Fruit fly (Drosophila melanogaster) whole organism, embryonic: ENCODE data around the gene CG33258.

ENCODE experiments used
- Bdp1 ChIP-seq: fragments of 200-800 bp; sonication (Bioruptor generic); optimal IDR thresholded peaks from 3 replicates; lab custom pipeline; 2016; ENCODE audit warnings: missing biosample characterization, missing genetic modification characterization
- Bteb2 ChIP-seq: fragments of 200-800 bp; sonication (Bioruptor generic); optimal IDR thresholded peaks from 2 replicates; lab custom pipeline; 2016; ENCODE audit warnings: missing biosample characterization, missing genetic modification characterization
- CG1024 ChIP-seq: fragments of 200-800 bp; sonication (Bioruptor generic); IDR thresholded peaks from 2 replicates; pipeline ENCODE4 v1.3.6; 2022; ENCODE audit warnings: missing biosample characterization, missing genetic modification characterization
- CG11398 ChIP-seq: fragments of 200-800 bp; sonication (Bioruptor generic); optimal IDR thresholded peaks from 2 replicates; lab custom pipeline; 2016; ENCODE audit warnings: missing biosample characterization, missing genetic modification characterization
- CG14860 ChIP-seq: fragments of 200-800 bp; sonication (Bioruptor generic); IDR thresholded peaks from 3 replicates; pipeline ENCODE4 v1.3.6; 2022; ENCODE audit warnings: missing biosample characterization, missing genetic modification characterization; ENCODE audit not compliant: partially characterized antibody
- CG16863 ChIP-seq: fragments of 200-800 bp; sonication (Bioruptor generic); optimal IDR thresholded peaks from 3 replicates; lab custom pipeline; 2016; ENCODE audit warnings: missing biosample characterization, missing genetic modification characterization
- CG17612 ChIP-seq: fragments of 200-800 bp; sonication (Bioruptor generic); IDR thresholded peaks from 2 replicates; pipeline ENCODE4 v1.3.6; 2022; ENCODE audit warnings: missing biosample characterization, missing genetic modification characterization
- CG31224 ChIP-seq: fragments of 200-800 bp; sonication (Bioruptor generic); IDR thresholded peaks from 2 replicates; pipeline ENCODE4 v1.3.6; 2022; ENCODE audit warnings: missing biosample characterization, missing genetic modification characterization
- CG31388 ChIP-seq: fragments of 200-800 bp; sonication (Bioruptor generic); optimal IDR thresholded peaks from 2 replicates; lab custom pipeline; 2016; ENCODE audit warnings: missing biosample characterization, missing genetic modification characterization
- CG34376 ChIP-seq: fragments of 200-800 bp; sonication (Bioruptor generic); optimal IDR thresholded peaks from 2 replicates; lab custom pipeline; 2018; ENCODE audit warnings: missing biosample characterization, mild to moderate bottlenecking, missing genetic modification characterization
- CG3838 ChIP-seq: fragments of 200-800 bp; sonication (Bioruptor generic); optimal IDR thresholded peaks from 3 replicates; lab custom pipeline; 2016; ENCODE audit warnings: missing biosample characterization, missing genetic modification characterization
- CG6654 ChIP-seq: fragments of 200-800 bp; sonication (Bioruptor generic); optimal IDR thresholded peaks from 2 replicates; lab custom pipeline; 2017; ENCODE audit warnings: missing biosample characterization, mild to moderate bottlenecking, missing genetic modification characterization
- CG6854 ChIP-seq: fragments of 200-800 bp; sonication (Bioruptor generic); optimal IDR thresholded peaks from 3 replicates; lab custom pipeline; 2017; ENCODE audit warnings: missing biosample characterization, mild to moderate bottlenecking, missing genetic modification characterization
- CG7786 ChIP-seq: fragments of 200-800 bp; sonication (Bioruptor generic); optimal IDR thresholded peaks from 2 replicates; lab custom pipeline; 2016; ENCODE audit warnings: missing biosample characterization, missing genetic modification characterization
- CG8388 ChIP-seq: fragments of 200-800 bp; sonication (Bioruptor generic); optimal IDR thresholded peaks from 2 replicates; lab custom pipeline; 2019; ENCODE audit warnings: missing biosample characterization, mild to moderate bottlenecking, missing genetic modification characterization, moderate library complexity
- CG8765 ChIP-seq: fragments of 200-800 bp; sonication (Bioruptor generic); IDR thresholded peaks from 2 replicates; pipeline ENCODE4 v1.3.6; 2022; ENCODE audit warnings: missing biosample characterization, missing genetic modification characterization
- CG9727 ChIP-seq: fragments of 200-800 bp; sonication (Bioruptor generic); optimal IDR thresholded peaks from 3 replicates; lab custom pipeline; 2017; ENCODE audit warnings: missing biosample characterization, mild to moderate bottlenecking, missing genetic modification characterization
- D19B ChIP-seq: fragments of 200-800 bp; sonication (Bioruptor generic); optimal IDR thresholded peaks from 2 replicates; lab custom pipeline; 2017; ENCODE audit warnings: missing biosample characterization, mild to moderate bottlenecking, missing genetic modification characterization
- Dfd ChIP-seq, 2 experiments: fragments of >200 bp; optimal IDR thresholded peaks; 2 replicates each; lab custom pipeline; 2017; ENCODE audit warnings: missing biosample characterization in 2 of 2, missing genetic modification characterization in 2 of 2
- Doc2 ChIP-seq: fragments of 200-800 bp; sonication (Bioruptor generic); IDR thresholded peaks from 2 replicates; pipeline ENCODE4 v1.3.6; 2022; ENCODE audit warnings: missing biosample characterization, missing genetic modification characterization
- Doc3 ChIP-seq: fragments of 200-800 bp; sonication (Bioruptor generic); IDR thresholded peaks from 3 replicates; pipeline ENCODE4 v1.3.6; 2022; ENCODE audit warnings: missing biosample characterization, missing genetic modification characterization; ENCODE audit not compliant: partially characterized antibody
- Elba2 ChIP-seq: fragments of 200-800 bp; sonication (Bioruptor generic); optimal IDR thresholded peaks from 3 replicates; lab custom pipeline; 2016; ENCODE audit warnings: missing biosample characterization, missing genetic modification characterization
- Ets65A ChIP-seq: fragments of 200-800 bp; sonication (Bioruptor generic); peaks from one replicate; lab custom pipeline; 2016; ENCODE audit warnings: missing biosample characterization, missing genetic modification characterization
- GATAe ChIP-seq: fragments of 200-800 bp; sonication (Bioruptor generic); conservative IDR thresholded peaks from 2 replicates; pipeline ENCODE4 v1.3.6; 2022; ENCODE audit warnings: missing biosample characterization, missing genetic modification characterization
- Gug ChIP-seq: fragments of 200-800 bp; sonication (Bioruptor generic); IDR thresholded peaks from 4 replicates; pipeline ENCODE4 v1.3.6; 2022; ENCODE audit warnings: missing biosample characterization, missing genetic modification characterization
- Hr78 ChIP-seq, 2 experiments: fragments of 200-800 bp in 1 of 2; fragments of >200 bp in 1 of 2; sonication (Bioruptor generic) in 1 of 2; optimal IDR thresholded peaks; 2 replicates each; lab custom pipeline; 2017 to 2019; ENCODE audit warnings: missing biosample characterization in 2 of 2, missing genetic modification characterization in 2 of 2, mild to moderate bottlenecking in 1 of 2, moderate library complexity in 1 of 2
- Lhr ChIP-seq: fragments of 200-800 bp; sonication (Bioruptor generic); optimal IDR thresholded peaks from 3 replicates; lab custom pipeline; 2017; ENCODE audit warnings: mild to moderate bottlenecking, missing biosample characterization, missing genetic modification reagents, missing genetic modification characterization
- MBD-R2 ChIP-seq: fragments of 200-800 bp; sonication (Bioruptor generic); IDR thresholded peaks from 2 replicates; pipeline ENCODE4 v1.3.6; 2022; ENCODE audit warnings: missing biosample characterization, missing genetic modification characterization
- MESR4 ChIP-seq: fragments of 200-800 bp; sonication (Bioruptor generic); optimal IDR thresholded peaks from 2 replicates; lab custom pipeline; 2018; ENCODE audit warnings: missing biosample characterization, mild to moderate bottlenecking, missing genetic modification characterization, moderate library complexity
- Mad ChIP-seq: fragments of 200-800 bp; sonication (Bioruptor generic); optimal IDR thresholded peaks from 2 replicates; lab custom pipeline; 2016; ENCODE audit warnings: missing biosample characterization, missing genetic modification characterization
- Meics ChIP-seq: fragments of 200-800 bp; sonication (Bioruptor generic); optimal IDR thresholded peaks from 2 replicates; lab custom pipeline; 2017; ENCODE audit warnings: missing biosample characterization, mild to moderate bottlenecking, missing genetic modification characterization
- Optix ChIP-seq: fragments of 200-800 bp; sonication (Bioruptor generic); IDR thresholded peaks from 3 replicates; pipeline ENCODE4 v1.3.6; 2022; ENCODE audit warnings: missing biosample characterization, missing genetic modification characterization
- Sry-β ChIP-seq: fragments of 200-800 bp; sonication (Bioruptor generic); optimal IDR thresholded peaks from 2 replicates; lab custom pipeline; 2018; ENCODE audit warnings: missing biosample characterization, mild to moderate bottlenecking, missing genetic modification characterization, moderate library complexity
- cas ChIP-seq: fragments of 200-800 bp; sonication (Bioruptor generic); IDR thresholded peaks from 2 replicates; pipeline ENCODE4 v1.3.6; 2022; ENCODE audit warnings: missing biosample characterization, missing genetic modification characterization
- dmrt99B ChIP-seq: fragments of 200-800 bp; sonication (Bioruptor generic); optimal IDR thresholded peaks from 2 replicates; lab custom pipeline; 2018; ENCODE audit warnings: missing biosample characterization, mild to moderate bottlenecking, missing genetic modification characterization, moderate library complexity
- fd102C ChIP-seq: fragments of 200-800 bp; sonication (Bioruptor generic); optimal IDR thresholded peaks from 2 replicates; lab custom pipeline; 2018; ENCODE audit warnings: missing biosample characterization, mild to moderate bottlenecking, missing genetic modification characterization, moderate library complexity
- gsb ChIP-seq: fragments of 200-800 bp; sonication (Bioruptor generic); IDR thresholded peaks from 2 replicates; pipeline ENCODE4 v1.3.6; 2022; ENCODE audit warnings: missing biosample characterization, missing genetic modification characterization
- lola ChIP-seq, 3 experiments: fragments of >200 bp in 2 of 3; fragments of 200-800 bp in 1 of 3; sonication (Bioruptor generic) in 1 of 3; optimal IDR thresholded peaks; 2 replicates each; lab custom pipeline; 2017 to 2019; ENCODE audit warnings: missing biosample characterization in 3 of 3, missing genetic modification characterization in 3 of 3, mild to moderate bottlenecking in 1 of 3, moderate library complexity in 1 of 3
- maf-S ChIP-seq: fragments of 200-800 bp; sonication (Bioruptor generic); optimal IDR thresholded peaks from 2 replicates; lab custom pipeline; 2016; ENCODE audit warnings: missing biosample characterization, missing genetic modification characterization
- nau ChIP-seq: fragments of 200-800 bp; sonication (Bioruptor generic); optimal IDR thresholded peaks from 3 replicates; lab custom pipeline; 2017; ENCODE audit warnings: missing biosample characterization, mild to moderate bottlenecking, missing genetic modification characterization, missing genetic modification reagents
- nerfin-1 ChIP-seq: fragments of 200-800 bp; sonication (Bioruptor generic); optimal IDR thresholded peaks from 3 replicates; lab custom pipeline; 2019; ENCODE audit warnings: missing biosample characterization, mild to moderate bottlenecking, missing genetic modification characterization, moderate library complexity
- oc ChIP-seq: fragments of 200-800 bp; sonication (Bioruptor generic); optimal IDR thresholded peaks from 2 replicates; lab custom pipeline; 2018; ENCODE audit warnings: missing biosample characterization, mild to moderate bottlenecking, missing genetic modification characterization, moderate library complexity
- onecut ChIP-seq: fragments of 200-800 bp; sonication (Bioruptor generic); IDR thresholded peaks from 2 replicates; pipeline ENCODE4 v1.3.6; 2022; ENCODE audit warnings: missing biosample characterization, missing genetic modification characterization
- pum ChIP-seq: fragments of 200-800 bp; sonication (Bioruptor generic); optimal IDR thresholded peaks from 2 replicates; lab custom pipeline; 2016; ENCODE audit warnings: missing biosample characterization, missing genetic modification characterization
- salm ChIP-seq: fragments of 200-800 bp; sonication (Bioruptor generic); optimal IDR thresholded peaks from 2 replicates; lab custom pipeline; 2018; ENCODE audit warnings: missing biosample characterization, mild to moderate bottlenecking, missing genetic modification characterization
- slbo ChIP-seq: fragments of 200-800 bp; sonication (Bioruptor generic); IDR thresholded peaks from 2 replicates; pipeline ENCODE4 v1.3.6; 2022; ENCODE audit warnings: missing biosample characterization, missing genetic modification characterization
- sna ChIP-seq: fragments of 200-800 bp; sonication (Bioruptor generic); IDR thresholded peaks from 2 replicates; pipeline ENCODE4 v1.3.6; 2022; ENCODE audit warnings: missing biosample characterization, missing genetic modification characterization; ENCODE audit not compliant: partially characterized antibody
- tup ChIP-seq: fragments of 200-800 bp; sonication (Bioruptor generic); optimal IDR thresholded peaks from 2 replicates; lab custom pipeline; 2016; ENCODE audit warnings: missing biosample characterization, mild to moderate bottlenecking, missing genetic modification characterization, moderate library complexity
- vfl ChIP-seq: fragments of 200-800 bp; sonication (Bioruptor generic); optimal IDR thresholded peaks from 2 replicates; lab custom pipeline; 2016; ENCODE audit warnings: missing biosample characterization, missing genetic modification characterization
- zen ChIP-seq: fragments of 200-800 bp; sonication (Bioruptor generic); optimal IDR thresholded peaks from 3 replicates; lab custom pipeline; 2018; ENCODE audit warnings: missing biosample characterization, mild to moderate bottlenecking, missing genetic modification characterization, moderate library complexity
- zfh2 ChIP-seq: fragments of 200-800 bp; sonication (Bioruptor generic); optimal IDR thresholded peaks from 2 replicates; lab custom pipeline; 2016; ENCODE audit warnings: missing biosample characterization, missing genetic modification characterization

The CG33258 gene

DNA sequence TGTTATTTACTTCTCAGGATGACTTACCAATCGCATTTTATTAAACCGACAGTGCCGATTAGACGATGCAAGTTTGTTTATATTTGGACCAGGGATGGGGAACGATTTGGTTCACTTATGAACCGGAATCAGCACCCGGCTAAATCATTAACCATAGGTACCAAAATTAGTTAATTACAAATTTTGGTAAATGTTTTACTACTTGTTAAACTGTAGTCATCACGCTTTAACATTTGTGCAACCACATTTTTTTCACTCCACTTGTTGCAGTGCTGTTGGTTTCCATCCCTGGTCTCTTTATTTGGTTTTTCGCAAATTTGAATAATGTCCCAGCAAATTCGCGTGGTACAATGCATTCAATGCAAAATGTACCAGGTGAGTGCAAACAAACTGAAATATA, 23.2 kb downstream of the CG33258 start, which contains the start of the genes IntS9 and CG43295 (continued):
- peak; percentile 69 for TF ChIP-seq tup (GFP tag; lab: Kevin White, UChicago)
- TF ChIP-seq Optix (GFP tag; lab: Robert Waterston, UW) = peak; percentile 82
- no peak for TF ChIP-seq salm (tag; lab: Kevin White, UChicago)
- peak; percentile 87 for TF ChIP-seq CG16863 (GFP tag; lab: Kevin White, UChicago)
- TF ChIP-seq Hr78 (GFP tag; optimal IDR thresholded peaks at IDR 0.05; lab: Kevin White, UChicago) = no peak
- peak; percentile 94 for TF ChIP-seq MBD-R2 (GFP tag; lab: Robert Waterston, UW)
- no peak for TF ChIP-seq D19B
- peak; percentile 47; the same call in 1 of the 2 replicates for TF ChIP-seq CG17612 (GFP tag; lab: Robert Waterston, UW)
- peak; percentile 69 for TF ChIP-seq Meics (GFP tag; lab: Kevin White, UChicago)
- TF ChIP-seq sna (GFP tag; lab: Robert Waterston, UW) = no peak
- TF ChIP-seq Doc2 (GFP tag; lab: Robert Waterston, UW) = no peak
- peak; percentile 78 for TF ChIP-seq CG9727 (GFP tag; lab: Kevin White, UChicago)
- peak; percentile 16 for TF ChIP-seq Sry-β
- TF ChIP-seq CG8388 (GFP tag; lab: Kevin White, UChicago) = peak; percentile 79
- TF ChIP-seq Doc3 (GFP tag; lab: Robert Waterston, UW) = no peak; the same call in 2 of the 3 replicates
- TF ChIP-seq CG3838 = peak; percentile 33
- TF ChIP-seq CG11398 (GFP tag; lab: Kevin White, UChicago) = peak; percentile 81
- TF ChIP-seq Bdp1 (GFP tag; lab: Kevin White, UChicago) = peak; percentile 80
- TF ChIP-seq Bteb2 = peak; percentile 80
- TF ChIP-seq CG31224 (GFP tag; lab: Robert Waterston, UW) = peak; percentile 60
- peak; percentile 35 for TF ChIP-seq CG34376 (GFP tag; lab: Kevin White, UChicago)
- no peak for TF ChIP-seq gsb (GFP tag; lab: Robert Waterston, UW)
- TF ChIP-seq maf-S (GFP tag; lab: Kevin White, UChicago) = peak; percentile 83
- TF ChIP-seq Mad (GFP tag; lab: Kevin White, UChicago) = peak; percentile 86
- no peak for TF ChIP-seq nau (GFP tag; lab: Kevin White, UChicago)
- no peak for TF ChIP-seq CG14860 (GFP tag; lab: Robert Waterston, UW)
- TF ChIP-seq lola (GFP tag; optimal IDR thresholded peaks at IDR 0.05; lab: Kevin White, UChicago) = peak in 1 of 3 experiments; percentile 76
- peak; percentile 85 for TF ChIP-seq CG1024
- peak; percentile 46 for TF ChIP-seq GATAe (GFP tag; lab: Robert Waterston, UW)
- TF ChIP-seq MESR4 (GFP tag; lab: Kevin White, UChicago) = peak; percentile 24
- peak; percentile 99 for TF ChIP-seq Ets65A
- TF ChIP-seq Gug (GFP tag; lab: Robert Waterston, UW) = peak; percentile 68
- TF ChIP-seq nerfin-1 = no peak
- peak; percentile 79 for TF ChIP-seq vfl (GFP tag; lab: Kevin White, UChicago)
- no peak for TF ChIP-seq dmrt99B
- peak; percentile 5 for TF ChIP-seq CG6854 (GFP tag; lab: Kevin White, UChicago)
- TF ChIP-seq pum (GFP tag; lab: Kevin White, UChicago) = peak; percentile 88
- TF ChIP-seq Dfd (GFP tag; optimal IDR thresholded peaks at IDR 0.05; lab: Kevin White, UChicago) = no peak
- peak; percentile 29 for TF ChIP-seq CG31388 (GFP tag; lab: Kevin White, UChicago)
- peak; percentile 75 for TF ChIP-seq CG8765 (GFP tag; lab: Robert Waterston, UW)
- no peak for TF ChIP-seq oc
- TF ChIP-seq cas (GFP tag; lab: Robert Waterston, UW) = peak; percentile 74; the same call in 1 of the 2 replicates
- peak; percentile 17 for TF ChIP-seq fd102C (GFP tag; lab: Kevin White, UChicago)
- peak; percentile 69 for TF ChIP-seq Elba2 (GFP tag; lab: Kevin White, UChicago)
- TF ChIP-seq CG6654 = peak; percentile 43
- peak; percentile 91 for TF ChIP-seq zfh2
- peak; percentile 48 for TF ChIP-seq Lhr (GFP tag; lab: Kevin White, UChicago)
- peak; percentile 47 for TF ChIP-seq onecut
- peak; percentile 87 for TF ChIP-seq slbo (GFP tag; lab: Robert Waterston, UW)
- peak; percentile 85 for TF ChIP-seq CG7786
- peak; percentile 86 for TF ChIP-seq zen (tag; lab: Kevin White, UChicago)
